Worm (Caenorhabditis elegans) whole organism, L4/young adult: Measurements from ENCODE around the gene Y45F3A.8.

ENCODE experiments used
- W03F9.2 ChIP-seq: fragments of 150-350 bp; optimal IDR thresholded peaks from 2 replicates; lab custom pipeline; 2014; ENCODE audit warnings: missing biosample characterization, missing genetic modification characterization
- dao-5 ChIP-seq: sonication (generic microtip); optimal IDR thresholded peaks from 2 replicates; lab custom pipeline; 2016; ENCODE audit warnings: missing genotype, missing genetic modification characterization, moderate library complexity, missing compliant biosample characterization
- him-1 ChIP-seq: sonication (generic microtip); optimal IDR thresholded peaks from 2 replicates; lab custom pipeline; 2016; ENCODE audit warnings: missing genotype, missing genetic modification reagents, missing genetic modification characterization, missing compliant biosample characterization

Gene Y45F3A.8

ce11 chrIII:10592729-10593128, at the start of gene Y45F3A.8:
TSS of gene Y45F3A.8 (minus strand) at chrIII:10592829.
- TF ChIP-seq dao-5 = no peak
- no peak for TF ChIP-seq him-1 (tag; lab: Kevin White, UChicago)
- no peak for TF ChIP-seq W03F9.2 (tag; lab: Kevin White, UChicago)

- TF ChIP-seq W03F9.2 (tag; lab: Kevin White, UChicago) (no peak), dao-5 (no peak), him-1 (tag; lab: Kevin White, UChicago) (no peak)
Measured at ce11 chrIII:10638339-10639021, 45.9 kb upstream of the Y45F3A.8 start, which contains the start of gene Y39A1A.27. TSS of gene Y39A1A.27 (plus strand) at chrIII:10638971.

ce11 chrIII:10637933-10638332, 45.3 kb upstream of the Y45F3A.8 start:
- no peak for TF ChIP-seq dao-5
- TF ChIP-seq W03F9.2 (tag; lab: Kevin White, UChicago) = no peak
- TF ChIP-seq him-1 (tag; lab: Kevin White, UChicago) = no peak

ce11 chrIII:10636493-10637031, 43.9 kb upstream of the Y45F3A.8 start:
- no peak for TF ChIP-seq dao-5
- TF ChIP-seq him-1 (tag; lab: Kevin White, UChicago) = no peak

- TF ChIP-seq him-1 (tag; lab: Kevin White, UChicago) = no peak
- no peak for TF ChIP-seq dao-5
- no peak for TF ChIP-seq W03F9.2 (tag; lab: Kevin White, UChicago)
Measured at ce11 chrIII:10634576-10634975, 41.9 kb upstream of the Y45F3A.8 start.

ce11 chrIII:10634034-10634433, 41.4 kb upstream of the Y45F3A.8 start:
- peak; percentile 64 for TF ChIP-seq dao-5
- TF ChIP-seq W03F9.2 (tag; lab: Kevin White, UChicago) = no peak

ce11 chrIII:10633403-10633674, 40.7 kb upstream of the Y45F3A.8 start, which contains the start of gene Y39A1A.9:
TSS of gene Y39A1A.9 (minus strand) at chrIII:10633501.
- TF ChIP-seq him-1 (tag; lab: Kevin White, UChicago) = no peak
- TF ChIP-seq W03F9.2 (tag; lab: Kevin White, UChicago) = no peak
- TF ChIP-seq dao-5 = no peak

- no peak for TF ChIP-seq dao-5
- TF ChIP-seq W03F9.2 (tag; lab: Kevin White, UChicago) = no peak
- no peak for TF ChIP-seq him-1 (tag; lab: Kevin White, UChicago)
Measured at ce11 chrIII:10632590-10633402, 40.2 kb upstream of the Y45F3A.8 start, which contains the start of gene Y39A1A.10. TSS of gene Y39A1A.10 (plus strand) at chrIII:10632728.

- no peak for TF ChIP-seq W03F9.2 (tag; lab: Kevin White, UChicago)
- TF ChIP-seq him-1 (tag; lab: Kevin White, UChicago) = no peak
- TF ChIP-seq dao-5 = no peak
Measured at ce11 chrIII:10631870-10632509, 39.4 kb upstream of the Y45F3A.8 start.

ce11 chrIII:10629795-10630194, 37.2 kb upstream of the Y45F3A.8 start:
- TF ChIP-seq W03F9.2 (tag; lab: Kevin White, UChicago) (no peak), him-1 (tag; lab: Kevin White, UChicago) (no peak), dao-5 (no peak)

- TF ChIP-seq W03F9.2 (tag; lab: Kevin White, UChicago) (no peak), him-1 (tag; lab: Kevin White, UChicago) (no peak), dao-5 (no peak)
Measured at ce11 chrIII:10629043-10629442, 36.4 kb upstream of the Y45F3A.8 start, which contains the start of gene swt-4. TSS of gene swt-4 (minus strand) at chrIII:10629143.

- TF ChIP-seq W03F9.2 (tag; lab: Kevin White, UChicago) (no peak), dao-5 (no peak), him-1 (tag; lab: Kevin White, UChicago) (no peak)
Measured at ce11 chrIII:10628360-10628759, 35.7 kb upstream of the Y45F3A.8 start.

ce11 chrIII:10624564-10624963, 31.9 kb upstream of the Y45F3A.8 start:
- TF ChIP-seq him-1 (tag; lab: Kevin White, UChicago) (peak; percentile 45), W03F9.2 (tag; lab: Kevin White, UChicago) (peak; percentile 5), dao-5 (peak; percentile 21)

ce11 chrIII:10621208-10621607, 28.6 kb upstream of the Y45F3A.8 start, which contains the start of the genes lron-10 and hpr-9:
TSS of gene lron-10 (minus strand) at chrIII:10621369.
TSS of gene hpr-9 (plus strand) at chrIII:10621551.
- TF ChIP-seq him-1 (tag; lab: Kevin White, UChicago) = peak; percentile 78
- TF ChIP-seq dao-5 = no peak
- peak; percentile 78 for TF ChIP-seq W03F9.2 (tag; lab: Kevin White, UChicago)
